Fruit fly (Drosophila melanogaster) whole organism, embryonic: ENCODE data around the gene Ccdc114.

Source experiments
- B-H1 ChIP-seq: fragments of 200-800 bp; sonication (Bioruptor generic); IDR thresholded peaks from 3 replicates; pipeline ENCODE4 v1.3.6; 2022; ENCODE audit warnings: missing biosample characterization, missing genetic modification characterization
- CG10147 ChIP-seq: fragments of 200-800 bp; sonication (Bioruptor generic); optimal IDR thresholded peaks from 2 replicates; lab custom pipeline; 2019; ENCODE audit warnings: missing biosample characterization, mild to moderate bottlenecking, missing genetic modification characterization, moderate library complexity
- CG13624 ChIP-seq: fragments of 200-800 bp; sonication (Bioruptor generic); optimal IDR thresholded peaks from 2 replicates; lab custom pipeline; 2016; ENCODE audit warnings: missing biosample characterization, missing genetic modification characterization
- CG14667 ChIP-seq: fragments of 200-800 bp; sonication (Bioruptor generic); IDR thresholded peaks from 2 replicates; pipeline ENCODE4 v1.3.6; 2022; ENCODE audit warnings: missing biosample characterization, missing genetic modification characterization
- CG16813 ChIP-seq: fragments of 200-800 bp; sonication (Bioruptor generic); IDR thresholded peaks from 3 replicates; pipeline ENCODE4 v1.3.6; 2022; ENCODE audit warnings: missing biosample characterization, missing genetic modification characterization; ENCODE audit not compliant: partially characterized antibody
- CG17328 ChIP-seq: fragments of 200-800 bp; sonication (Bioruptor generic); IDR thresholded peaks from 2 replicates; pipeline ENCODE4 v1.3.6; 2022; ENCODE audit warnings: missing biosample characterization, missing genetic modification characterization
- CG18599 ChIP-seq: fragments of 200-800 bp; sonication (Bioruptor generic); optimal IDR thresholded peaks from 3 replicates; lab custom pipeline; 2017; ENCODE audit warnings: missing biosample characterization, missing genetic modification characterization, mild to moderate bottlenecking, moderate library complexity, missing genetic modification reagents
- CG18764 ChIP-seq: fragments of 200-800 bp; sonication (Bioruptor generic); optimal IDR thresholded peaks from 3 replicates; lab custom pipeline; 2016; ENCODE audit warnings: missing biosample characterization, missing genetic modification characterization
- CG2120 ChIP-seq: fragments of 200-800 bp; sonication (Bioruptor generic); optimal IDR thresholded peaks from 3 replicates; lab custom pipeline; 2016; ENCODE audit warnings: missing biosample characterization, missing genetic modification characterization
- CG2712 ChIP-seq: fragments of 200-800 bp; optimal IDR thresholded peaks from 3 replicates; lab custom pipeline; 2019; ENCODE audit warnings: missing biosample characterization, mild to moderate bottlenecking, missing genetic modification characterization, moderate library complexity
- CG2889 ChIP-seq: fragments of 200-800 bp; sonication (Bioruptor generic); IDR thresholded peaks from 3 replicates; pipeline ENCODE4 v1.3.6; 2022; ENCODE audit warnings: missing biosample characterization, missing genetic modification characterization
- CG30431 ChIP-seq: fragments of 200-800 bp; sonication (Bioruptor generic); optimal IDR thresholded peaks from 2 replicates; lab custom pipeline; 2017; ENCODE audit warnings: missing biosample characterization, missing genetic modification characterization
- CG32772 ChIP-seq: fragments of 200-800 bp; sonication (Bioruptor generic); IDR thresholded peaks from 2 replicates; pipeline ENCODE4 v1.3.6; 2022; ENCODE audit warnings: missing biosample characterization, missing genetic modification characterization
- CG43689 ChIP-seq: fragments of 200-800 bp; sonication (Bioruptor generic); IDR thresholded peaks from 2 replicates; pipeline ENCODE4 v1.3.6; 2022; ENCODE audit warnings: missing biosample characterization, missing genetic modification characterization
- CG4404 ChIP-seq: fragments of 200-800 bp; sonication (Bioruptor generic); IDR thresholded peaks from 2 replicates; pipeline ENCODE4 v1.3.6; 2022; ENCODE audit warnings: missing biosample characterization, missing genetic modification characterization
- CG4707 ChIP-seq: fragments of 200-800 bp; sonication (Bioruptor generic); optimal IDR thresholded peaks from 2 replicates; lab custom pipeline; 2018; ENCODE audit warnings: missing biosample characterization, mild to moderate bottlenecking, missing genetic modification characterization, moderate library complexity
- CG4854 ChIP-seq: fragments of 200-800 bp; sonication (Bioruptor generic); optimal IDR thresholded peaks from 2 replicates; lab custom pipeline; 2016; ENCODE audit warnings: missing biosample characterization, missing genetic modification characterization, inconsistent platforms
- CG6791 ChIP-seq: fragments of 200-800 bp; sonication (Bioruptor generic); IDR thresholded peaks from 3 replicates; pipeline ENCODE4 v1.3.6; 2022; ENCODE audit warnings: missing biosample characterization, missing genetic modification characterization; ENCODE audit not compliant: partially characterized antibody
- CG6813 ChIP-seq: fragments of 200-800 bp; sonication (Bioruptor generic); optimal IDR thresholded peaks from 2 replicates; lab custom pipeline; 2017; ENCODE audit warnings: missing biosample characterization, missing genetic modification characterization, mild to moderate bottlenecking, moderate library complexity, missing genetic modification reagents
- CG7372 ChIP-seq: fragments of 200-800 bp; sonication (Bioruptor generic); IDR thresholded peaks from 2 replicates; pipeline ENCODE4 v1.3.6; 2022; ENCODE audit warnings: missing biosample characterization, missing genetic modification characterization
- CG9609 ChIP-seq: fragments of 200-800 bp; sonication (Bioruptor generic); optimal IDR thresholded peaks from 3 replicates; lab custom pipeline; 2016; ENCODE audit warnings: missing biosample characterization, missing genetic modification characterization
- CG9727 ChIP-seq: fragments of 200-800 bp; sonication (Bioruptor generic); optimal IDR thresholded peaks from 3 replicates; lab custom pipeline; 2017; ENCODE audit warnings: missing biosample characterization, mild to moderate bottlenecking, missing genetic modification characterization
- Dip2 ChIP-seq: fragments of 200-800 bp; sonication (Bioruptor generic); IDR thresholded peaks from 2 replicates; pipeline ENCODE4 v1.3.6; 2022; ENCODE audit warnings: missing biosample characterization, missing genetic modification characterization
- Ets65A ChIP-seq: fragments of 200-800 bp; sonication (Bioruptor generic); peaks from one replicate; lab custom pipeline; 2016; ENCODE audit warnings: missing biosample characterization, missing genetic modification characterization
- HLH3B ChIP-seq: fragments of 200-800 bp; sonication (Bioruptor generic); IDR thresholded peaks from 2 replicates; pipeline ENCODE4 v1.3.6; 2022; ENCODE audit warnings: missing biosample characterization, missing genetic modification characterization
- Hr39 ChIP-seq: fragments of >200 bp; optimal IDR thresholded peaks from 2 replicates; lab custom pipeline; 2017
- Mad ChIP-seq: fragments of 200-800 bp; sonication (Bioruptor generic); optimal IDR thresholded peaks from 2 replicates; lab custom pipeline; 2016; ENCODE audit warnings: missing biosample characterization, missing genetic modification characterization
- NFAT ChIP-seq: fragments of 200-800 bp; sonication (Bioruptor generic); IDR thresholded peaks from 2 replicates; pipeline ENCODE4 v1.3.6; 2022; ENCODE audit warnings: missing biosample characterization, missing genetic modification characterization
- Oli ChIP-seq: fragments of 200-800 bp; sonication (Bioruptor generic); optimal IDR thresholded peaks from 2 replicates; lab custom pipeline; 2018; ENCODE audit warnings: missing biosample characterization, mild to moderate bottlenecking, missing genetic modification characterization, moderate library complexity
- Optix ChIP-seq: fragments of 200-800 bp; sonication (Bioruptor generic); IDR thresholded peaks from 3 replicates; pipeline ENCODE4 v1.3.6; 2022; ENCODE audit warnings: missing biosample characterization, missing genetic modification characterization
- Pdp1 ChIP-seq, 2 experiments: fragments of 200-800 bp; sonication (Bioruptor generic); optimal IDR thresholded peaks; 3 replicates each; lab custom pipeline; 2016; ENCODE audit warnings: missing biosample characterization in 2 of 2, missing genetic modification characterization in 2 of 2, mild to moderate bottlenecking in 1 of 2, moderate library complexity in 1 of 2
- Ptx1 ChIP-seq: fragments of 200-800 bp; sonication (Bioruptor generic); IDR thresholded peaks from 2 replicates; pipeline ENCODE4 v1.3.6; 2022; ENCODE audit warnings: missing biosample characterization, missing genetic modification characterization
- Side ChIP-seq: fragments of 200-800 bp; sonication (Bioruptor generic); optimal IDR thresholded peaks from 2 replicates; lab custom pipeline; 2016; ENCODE audit warnings: missing biosample characterization, missing genetic modification characterization
- Ssrp ChIP-seq: fragments of 200-800 bp; sonication (Bioruptor generic); optimal IDR thresholded peaks from 2 replicates; lab custom pipeline; 2018; ENCODE audit warnings: missing biosample characterization, mild to moderate bottlenecking, missing genetic modification characterization, moderate library complexity
- Trl ChIP-seq, 3 experiments: fragments of >200 bp in 2 of 3; fragments of 200-800 bp in 1 of 3; sonication (Bioruptor generic) in 1 of 3; optimal IDR thresholded peaks; 2 replicates in 1 of 3; 3 replicates in 2 of 3; lab custom pipeline; 2016 to 2017; ENCODE audit warnings: missing biosample characterization in 1 of 3, missing genetic modification characterization in 1 of 3
- Xbp1 ChIP-seq: fragments of 200-800 bp; sonication (Bioruptor generic); optimal IDR thresholded peaks from 3 replicates; lab custom pipeline; 2016; ENCODE audit warnings: missing biosample characterization, mild to moderate bottlenecking, missing genetic modification characterization
- Xrp1 ChIP-seq: fragments of 200-800 bp; sonication (Bioruptor generic); IDR thresholded peaks from 2 replicates; pipeline ENCODE4 v1.3.6; 2022; ENCODE audit warnings: missing biosample characterization, missing genetic modification characterization
- bab2 ChIP-seq: fragments of 200-800 bp; sonication (Bioruptor generic); optimal IDR thresholded peaks from 2 replicates; lab custom pipeline; 2016; ENCODE audit warnings: missing biosample characterization, missing genetic modification characterization
- croc ChIP-seq: fragments of 200-800 bp; sonication (Bioruptor generic); conservative IDR thresholded peaks from 3 replicates; pipeline ENCODE4 v1.3.6; 2022; ENCODE audit warnings: missing biosample characterization, missing genetic modification characterization
- crol ChIP-seq: fragments of 200-800 bp; sonication (Bioruptor generic); IDR thresholded peaks from 2 replicates; pipeline ENCODE4 v1.3.6; 2022; ENCODE audit warnings: missing biosample characterization, missing genetic modification characterization
- dimm ChIP-seq: fragments of 200-800 bp; sonication (Bioruptor generic); IDR thresholded peaks from 2 replicates; pipeline ENCODE4 v1.3.6; 2022; ENCODE audit warnings: missing biosample characterization, missing genetic modification characterization
- fd64A ChIP-seq: fragments of 200-800 bp; sonication (Bioruptor generic); optimal IDR thresholded peaks from 3 replicates; lab custom pipeline; 2018; ENCODE audit warnings: missing biosample characterization, mild to moderate bottlenecking, missing genetic modification characterization
- gcm ChIP-seq: fragments of 200-800 bp; sonication (Bioruptor generic); optimal IDR thresholded peaks from 2 replicates; lab custom pipeline; 2019; ENCODE audit warnings: missing biosample characterization, mild to moderate bottlenecking, missing genetic modification characterization, moderate library complexity
- gcm2 ChIP-seq: fragments of 200-800 bp; sonication (Bioruptor generic); optimal IDR thresholded peaks from 2 replicates; lab custom pipeline; 2016; ENCODE audit warnings: missing biosample characterization, missing genetic modification characterization
- mam ChIP-seq: fragments of 200-800 bp; sonication (Bioruptor generic); optimal IDR thresholded peaks from 3 replicates; lab custom pipeline; 2016; ENCODE audit warnings: missing biosample characterization, missing genetic modification characterization
- p53 ChIP-seq: fragments of 200-800 bp; sonication (Bioruptor generic); optimal IDR thresholded peaks from 2 replicates; lab custom pipeline; 2016; ENCODE audit warnings: missing biosample characterization, missing genetic modification characterization
- phol ChIP-seq: fragments of 200-800 bp; sonication (Bioruptor generic); optimal IDR thresholded peaks from 3 replicates; lab custom pipeline; 2018; ENCODE audit warnings: missing biosample characterization, mild to moderate bottlenecking, missing genetic modification characterization, moderate library complexity
- sima ChIP-seq: fragments of 200-800 bp; sonication (Bioruptor generic); optimal IDR thresholded peaks from 2 replicates; lab custom pipeline; 2016; ENCODE audit warnings: missing biosample characterization, missing genetic modification characterization
- stc ChIP-seq: fragments of 200-800 bp; sonication (Bioruptor generic); IDR thresholded peaks from 2 replicates; pipeline ENCODE4 v1.3.6; 2022; ENCODE audit warnings: missing biosample characterization, missing genetic modification characterization
- tup ChIP-seq: fragments of 200-800 bp; sonication (Bioruptor generic); optimal IDR thresholded peaks from 2 replicates; lab custom pipeline; 2016; ENCODE audit warnings: missing biosample characterization, mild to moderate bottlenecking, missing genetic modification characterization, moderate library complexity
- z ChIP-seq: fragments of 200-800 bp; sonication (Bioruptor generic); IDR thresholded peaks from 3 replicates; pipeline ENCODE4 v1.3.6; 2022; ENCODE audit warnings: missing biosample characterization, missing genetic modification characterization
- zfh1 ChIP-seq: fragments of 200-800 bp; sonication (Bioruptor generic); IDR thresholded peaks from 3 replicates; pipeline ENCODE4 v1.3.6; 2022; ENCODE audit warnings: missing biosample characterization, missing genetic modification characterization

Ccdc114 gene

dm6 chr3R:16673184-16673583, 48.7 kb upstream of the Ccdc114 start (continued):
- TF ChIP-seq Ptx1 (GFP tag; lab: Robert Waterston, UW) (0 out of 2 replicates have a peak, but pooled peaks have one; percentile 23), CG43689 (GFP tag; lab: Robert Waterston, UW) (no peak), Ssrp (tag; lab: Kevin White, UChicago) (peak; percentile 32), gcm2 (GFP tag; lab: Kevin White, UChicago) (no peak), Trl (optimal IDR thresholded peaks at IDR 0.05; lab: Kevin White, UChicago) (no peak), Trl (GFP tag; optimal IDR thresholded peaks at IDR 0.05; lab: Kevin White, UChicago) (no peak), tup (GFP tag; lab: Kevin White, UChicago) (no peak), CG18599 (GFP tag; lab: Kevin White, UChicago) (no peak), Oli (peak; percentile 7), Pdp1 (GFP tag; optimal IDR thresholded peaks at IDR 0.05; lab: Kevin White, UChicago) (no peak), HLH3B (GFP tag; lab: Robert Waterston, UW) (0 out of 2 replicates have a peak, but pooled peaks have one; percentile 15), phol (peak; percentile 37), dimm (no peak), CG2120 (GFP tag; lab: Kevin White, UChicago) (no peak), CG18764 (no peak), CG9727 (GFP tag; lab: Kevin White, UChicago) (peak; percentile 13), gcm (GFP tag; lab: Kevin White, UChicago) (no peak), Xrp1 (GFP tag; lab: Robert Waterston, UW) (peak; percentile 63), CG16813 (GFP tag; lab: Robert Waterston, UW) (no peak), CG10147 (GFP tag; lab: Kevin White, UChicago) (no peak), CG30431 (GFP tag; lab: Kevin White, UChicago) (peak; percentile 16), Hr39 (lab: Kevin White, UChicago) (no peak), B-H1 (GFP tag; lab: Robert Waterston, UW) (0 out of 3 replicates have a peak, but pooled peaks have one; percentile 11), CG4404 (GFP tag; lab: Robert Waterston, UW) (peak; percentile 24; the same call in 1 of the 2 replicates), Xbp1 (GFP tag; lab: Kevin White, UChicago) (no peak), CG7372 (GFP tag; lab: Robert Waterston, UW) (no peak), Ets65A (GFP tag; lab: Kevin White, UChicago) (no peak), zfh1 (peak; percentile 45; the same call in 1 of the 3 replicates), mam (GFP tag; lab: Kevin White, UChicago) (no peak), CG17328 (GFP tag; lab: Robert Waterston, UW) (peak; percentile 33; the same call in 1 of the 2 replicates), crol (GFP tag; lab: Robert Waterston, UW) (no peak), p53 (no peak), CG4854 (no peak), bab2 (GFP tag; lab: Kevin White, UChicago) (no peak), fd64A (GFP tag; lab: Kevin White, UChicago) (no peak), Side (GFP tag; lab: Kevin White, UChicago) (no peak), CG6813 (GFP tag; lab: Kevin White, UChicago) (no peak), Mad (GFP tag; lab: Kevin White, UChicago) (no peak), stc (GFP tag; lab: Robert Waterston, UW) (peak; percentile 35; the same call in 1 of the 2 replicates), CG4707 (GFP tag; lab: Kevin White, UChicago) (no peak), CG14667 (GFP tag; lab: Robert Waterston, UW) (no peak), CG9609 (GFP tag; lab: Kevin White, UChicago) (no peak), Optix (GFP tag; lab: Robert Waterston, UW) (peak; percentile 13; the same call in 1 of the 3 replicates), Dip2 (no peak), sima (GFP tag; lab: Kevin White, UChicago) (no peak), croc (GFP tag; lab: Robert Waterston, UW) (no peak), CG6791 (GFP tag; lab: Robert Waterston, UW) (no peak), CG2712 (tag; lab: Kevin White, UChicago) (peak; percentile 40), z (GFP tag; lab: Robert Waterston, UW) (no peak), CG13624 (GFP tag; lab: Kevin White, UChicago) (no peak), CG2889 (GFP tag; lab: Robert Waterston, UW) (0 out of 3 replicates have a peak, but pooled peaks have one; percentile 34), CG32772 (0 out of 2 replicates have a peak, but pooled peaks have one; percentile 16), NFAT (GFP tag; lab: Robert Waterston, UW) (no peak)
